Fruit fly (Drosophila melanogaster) whole organism, embryonic: ENCODE results near the gene CAH1.
A peak's percentile ranks its signal among the peaks of the same experiment; 100 is the strongest.

Source experiments
- Awh ChIP-seq: fragments of 200-800 bp; sonication (Bioruptor generic); IDR thresholded peaks from 2 replicates; pipeline ENCODE4, ENCODE4 v1.3.6; 2022; ENCODE audit warnings: missing biosample characterization, missing genetic modification characterization
- CG10274 ChIP-seq: fragments of 200-800 bp; sonication (Bioruptor generic); optimal IDR thresholded peaks from 3 replicates; lab custom pipeline; 2017; ENCODE audit warnings: missing biosample characterization, mild to moderate bottlenecking, missing genetic modification characterization
- CG10565 ChIP-seq: fragments of 200-800 bp; sonication (Bioruptor generic); optimal IDR thresholded peaks from 3 replicates; lab custom pipeline; 2016; ENCODE audit warnings: missing biosample characterization, mild to moderate bottlenecking, missing genetic modification characterization
- CG12769 ChIP-seq: fragments of 200-800 bp; sonication (Bioruptor generic); optimal IDR thresholded peaks from 2 replicates; lab custom pipeline; 2019; ENCODE audit warnings: missing biosample characterization, mild to moderate bottlenecking, missing genetic modification characterization, moderate library complexity
- CG14860 ChIP-seq: fragments of 200-800 bp; sonication (Bioruptor generic); IDR thresholded peaks from 3 replicates; pipeline ENCODE4 v1.3.6; 2022; ENCODE audit warnings: missing biosample characterization, missing genetic modification characterization; ENCODE audit not compliant: partially characterized antibody
- CG15514 ChIP-seq: fragments of 200-800 bp; sonication (Bioruptor generic); optimal IDR thresholded peaks from 3 replicates; lab custom pipeline; 2017; ENCODE audit warnings: missing biosample characterization, missing genetic modification characterization, mild to moderate bottlenecking, moderate library complexity, missing genetic modification reagents
- CG31224 ChIP-seq: fragments of 200-800 bp; sonication (Bioruptor generic); IDR thresholded peaks from 2 replicates; pipeline ENCODE4 v1.3.6; 2022; ENCODE audit warnings: missing biosample characterization, missing genetic modification characterization
- CG33213 ChIP-seq: fragments of 200-800 bp; sonication (Bioruptor generic); optimal IDR thresholded peaks from 3 replicates; lab custom pipeline; 2016; ENCODE audit warnings: missing biosample characterization, missing genetic modification characterization
- CG6791 ChIP-seq: fragments of 200-800 bp; sonication (Bioruptor generic); IDR thresholded peaks from 3 replicates; pipeline ENCODE4 v1.3.6; 2022; ENCODE audit warnings: missing biosample characterization, missing genetic modification characterization; ENCODE audit not compliant: partially characterized antibody
- CG7839 ChIP-seq: fragments of 200-800 bp; sonication (Bioruptor generic); optimal IDR thresholded peaks from 3 replicates; lab custom pipeline; 2018; ENCODE audit warnings: missing biosample characterization, mild to moderate bottlenecking, missing genetic modification characterization, moderate library complexity
- CG7963 ChIP-seq: fragments of 200-800 bp; sonication (Bioruptor generic); IDR thresholded peaks from 3 replicates; pipeline ENCODE4 v1.3.6; 2022; ENCODE audit warnings: missing biosample characterization, missing genetic modification characterization; ENCODE audit not compliant: partially characterized antibody
- Dad ChIP-seq: fragments of 200-800 bp; sonication (Bioruptor generic); optimal IDR thresholded peaks from 3 replicates; lab custom pipeline; 2016; ENCODE audit warnings: missing biosample characterization, missing genetic modification characterization
- GATAe ChIP-seq: fragments of 200-800 bp; sonication (Bioruptor generic); conservative IDR thresholded peaks from 2 replicates; pipeline ENCODE4 v1.3.6; 2022; ENCODE audit warnings: missing biosample characterization, missing genetic modification characterization
- Med ChIP-seq: fragments of 200-800 bp; sonication (Bioruptor generic); peaks from one replicate; lab custom pipeline; 2016; ENCODE audit warnings: missing biosample characterization, missing genetic modification characterization, mild to moderate bottlenecking, inconsistent platforms, moderate library complexity
- PHDP ChIP-seq: fragments of 200-800 bp; sonication (Bioruptor generic); optimal IDR thresholded peaks from 3 replicates; lab custom pipeline; 2018; ENCODE audit warnings: missing biosample characterization, mild to moderate bottlenecking, missing genetic modification characterization, moderate library complexity
- Pdp1 ChIP-seq, 2 experiments: fragments of 200-800 bp; sonication (Bioruptor generic); optimal IDR thresholded peaks; 3 replicates each; lab custom pipeline; 2016; ENCODE audit warnings: missing biosample characterization in 2 of 2, missing genetic modification characterization in 2 of 2, mild to moderate bottlenecking in 1 of 2, moderate library complexity in 1 of 2
- Side ChIP-seq: fragments of 200-800 bp; sonication (Bioruptor generic); optimal IDR thresholded peaks from 2 replicates; lab custom pipeline; 2016; ENCODE audit warnings: missing biosample characterization, missing genetic modification characterization
- Sin3A ChIP-seq: fragments of >200 bp; optimal IDR thresholded peaks from 2 replicates; lab custom pipeline; 2018
- Ssrp ChIP-seq: fragments of 200-800 bp; sonication (Bioruptor generic); optimal IDR thresholded peaks from 2 replicates; lab custom pipeline; 2018; ENCODE audit warnings: missing biosample characterization, mild to moderate bottlenecking, missing genetic modification characterization, moderate library complexity
- bcd ChIP-seq: fragments of 200-800 bp; sonication (Bioruptor generic); optimal IDR thresholded peaks from 2 replicates; lab custom pipeline; 2017; ENCODE audit warnings: missing biosample characterization, mild to moderate bottlenecking, missing genetic modification characterization
- chinmo ChIP-seq: fragments of 200-800 bp; sonication (Bioruptor generic); IDR thresholded peaks from 4 replicates; pipeline ENCODE4 v1.3.6; 2022; ENCODE audit warnings: missing biosample characterization, missing genetic modification characterization; ENCODE audit not compliant: partially characterized antibody
- crol ChIP-seq: fragments of 200-800 bp; sonication (Bioruptor generic); IDR thresholded peaks from 2 replicates; pipeline ENCODE4 v1.3.6; 2022; ENCODE audit warnings: missing biosample characterization, missing genetic modification characterization
- cwo ChIP-seq: fragments of 200-800 bp; sonication (Bioruptor generic); optimal IDR thresholded peaks from 3 replicates; lab custom pipeline; 2017; ENCODE audit warnings: missing biosample characterization, missing genetic modification characterization, mild to moderate bottlenecking, moderate library complexity, missing genetic modification reagents
- da ChIP-seq: fragments of 200-800 bp; sonication (Bioruptor generic); optimal IDR thresholded peaks from 2 replicates; lab custom pipeline; 2016; ENCODE audit warnings: missing biosample characterization, missing genetic modification characterization
- dati ChIP-seq: fragments of 200-800 bp; sonication (Bioruptor generic); IDR thresholded peaks from 2 replicates; pipeline ENCODE4 v1.3.6; 2022; ENCODE audit warnings: missing biosample characterization, missing genetic modification characterization
- exex ChIP-seq: fragments of 200-800 bp; sonication (Bioruptor generic); optimal IDR thresholded peaks from 4 replicates; lab custom pipeline; 2018; ENCODE audit warnings: missing biosample characterization, mild to moderate bottlenecking, missing genetic modification characterization, moderate library complexity
- ftz-f1 ChIP-seq: fragments of 200-800 bp; sonication (Bioruptor generic); optimal IDR thresholded peaks from 2 replicates; lab custom pipeline; 2016; ENCODE audit warnings: missing biosample characterization, missing genetic modification characterization
- grn ChIP-seq: fragments of 200-800 bp; sonication (Bioruptor generic); optimal IDR thresholded peaks from 3 replicates; lab custom pipeline; 2017; ENCODE audit warnings: missing biosample characterization, missing genetic modification characterization
- gsb-n ChIP-seq: fragments of 200-800 bp; sonication (Bioruptor generic); optimal IDR thresholded peaks from 3 replicates; lab custom pipeline; 2018; ENCODE audit warnings: missing biosample characterization, mild to moderate bottlenecking, missing genetic modification characterization
- h ChIP-seq: fragments of >200 bp; optimal IDR thresholded peaks from 2 replicates; lab custom pipeline; 2017
- lbe ChIP-seq: fragments of 200-800 bp; sonication (Bioruptor generic); optimal IDR thresholded peaks from 2 replicates; lab custom pipeline; 2016; ENCODE audit warnings: missing biosample characterization, mild to moderate bottlenecking, missing genetic modification characterization
- nom ChIP-seq: fragments of 200-800 bp; sonication (Bioruptor generic); optimal IDR thresholded peaks from 2 replicates; lab custom pipeline; 2017; ENCODE audit warnings: missing biosample characterization, missing genetic modification characterization, mild to moderate bottlenecking, moderate library complexity, missing genetic modification reagents
- onecut ChIP-seq: fragments of 200-800 bp; sonication (Bioruptor generic); IDR thresholded peaks from 2 replicates; pipeline ENCODE4 v1.3.6; 2022; ENCODE audit warnings: missing biosample characterization, missing genetic modification characterization
- row ChIP-seq: fragments of 200-800 bp; sonication (Bioruptor generic); IDR thresholded peaks from 3 replicates; pipeline ENCODE4 v1.3.6; 2022; ENCODE audit warnings: missing biosample characterization, missing genetic modification characterization
- sqz ChIP-seq: fragments of 200-800 bp; sonication (Bioruptor generic); optimal IDR thresholded peaks from 3 replicates; lab custom pipeline; 2018; ENCODE audit warnings: missing biosample characterization, mild to moderate bottlenecking, missing genetic modification characterization
- sug ChIP-seq: fragments of 200-800 bp; optimal IDR thresholded peaks from 2 replicates; lab custom pipeline; 2019; ENCODE audit warnings: missing biosample characterization, mild to moderate bottlenecking, missing genetic modification characterization, moderate library complexity
- tup ChIP-seq: fragments of 200-800 bp; sonication (Bioruptor generic); optimal IDR thresholded peaks from 2 replicates; lab custom pipeline; 2016; ENCODE audit warnings: missing biosample characterization, mild to moderate bottlenecking, missing genetic modification characterization, moderate library complexity
- unc-4 ChIP-seq: fragments of 200-800 bp; sonication (Bioruptor generic); IDR thresholded peaks from 2 replicates; pipeline ENCODE4 v1.3.6; 2022; ENCODE audit warnings: missing biosample characterization, missing genetic modification characterization; ENCODE audit not compliant: partially characterized antibody
- vvl ChIP-seq: fragments of 200-800 bp; sonication (Bioruptor generic); IDR thresholded peaks from 2 replicates; pipeline ENCODE4 v1.3.6; 2022; ENCODE audit warnings: missing biosample characterization, missing genetic modification characterization

The CAH1 gene

DNA sequence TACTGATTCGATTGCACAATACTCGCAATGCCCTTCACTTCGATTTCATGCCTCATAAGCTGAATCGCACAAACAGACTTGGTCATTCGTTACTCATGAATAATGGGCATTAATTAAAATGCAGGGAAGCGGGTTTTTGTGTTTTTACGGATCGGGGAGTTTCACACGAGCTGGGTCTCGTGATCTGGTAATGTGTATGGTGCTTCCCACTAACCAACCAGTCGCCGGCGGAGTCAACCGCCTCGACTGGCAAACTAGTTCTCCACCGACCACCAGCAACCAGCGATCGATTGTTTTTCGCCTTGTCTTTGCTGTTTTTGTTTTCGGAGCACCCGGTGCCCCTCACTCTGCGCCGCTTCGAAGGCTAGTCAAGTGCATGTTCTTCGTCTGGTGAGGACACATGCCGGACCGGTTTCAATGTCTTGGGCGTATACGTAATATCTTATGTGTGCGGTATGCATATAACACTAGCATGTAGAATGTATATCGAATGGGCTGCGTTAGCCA, 1.2 kb downstream of the CAH1 start:
- TF ChIP-seq cwo (GFP tag; lab: Kevin White, UChicago) (peak; percentile 89), ftz-f1 (GFP tag; lab: Kevin White, UChicago) (peak; percentile 14), Pdp1 (GFP tag; optimal IDR thresholded peaks at IDR 0.05; lab: Kevin White, UChicago) (peak in 1 of 2 experiments; percentile 56), CG6791 (GFP tag; lab: Robert Waterston, UW) (no peak), chinmo (GFP tag; lab: Robert Waterston, UW) (peak; percentile 71; the same call in 2 of the 4 replicates), CG12769 (peak; percentile 74), unc-4 (GFP tag; lab: Robert Waterston, UW) (no peak), sqz (peak; percentile 50), CG31224 (0 out of 2 replicates have a peak, but pooled peaks have one; percentile 7), dati (0 out of 2 replicates have a peak, but pooled peaks have one; percentile 22), crol (peak; percentile 20; the same call in 1 of the 2 replicates), Med (GFP tag; lab: Kevin White, UChicago) (peak; percentile 11), CG7839 (tag; lab: Kevin White, UChicago) (no peak), Dad (GFP tag; lab: Kevin White, UChicago) (no peak), CG10274 (peak; percentile 89), onecut (GFP tag; lab: Robert Waterston, UW) (peak; percentile 46; the same call in 1 of the 2 replicates), GATAe (GFP tag; lab: Robert Waterston, UW) (no peak), vvl (GFP tag; lab: Robert Waterston, UW) (peak; percentile 65), da (no peak), nom (GFP tag; lab: Kevin White, UChicago) (peak; percentile 60)

DNA sequence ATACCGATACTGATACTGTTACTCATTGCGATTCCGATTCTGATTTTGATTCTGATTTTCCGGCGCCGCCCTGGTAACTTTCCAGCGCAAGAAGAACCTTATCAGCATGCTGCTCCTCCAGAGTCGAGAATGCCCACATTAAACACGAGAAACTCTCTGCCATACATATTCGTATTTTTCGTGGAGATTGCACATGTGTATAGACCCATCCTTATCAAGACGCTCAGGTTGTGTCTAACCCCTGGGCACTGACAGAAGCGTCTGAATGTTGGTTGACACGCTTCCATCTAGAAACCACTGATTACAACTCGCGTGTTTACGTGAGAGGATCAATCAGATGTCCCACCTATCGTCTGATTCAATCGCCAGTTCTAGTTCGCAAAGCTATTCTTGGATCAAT, 1.7 kb downstream of the CAH1 start:
- peak; percentile 25 for TF ChIP-seq grn
- no peak for TF ChIP-seq CG7963 (GFP tag; lab: Robert Waterston, UW)
- TF ChIP-seq sug = peak; percentile 27
- TF ChIP-seq Ssrp (tag; lab: Kevin White, UChicago) = no peak
- peak; percentile 25 for TF ChIP-seq exex (tag; lab: Kevin White, UChicago)
- TF ChIP-seq CG10565 (GFP tag; lab: Kevin White, UChicago) = no peak
- TF ChIP-seq row (GFP tag; lab: Robert Waterston, UW) = no peak
- TF ChIP-seq tup (GFP tag; lab: Kevin White, UChicago) = no peak
- no peak for TF ChIP-seq bcd
- no peak for TF ChIP-seq CG15514 (GFP tag; lab: Kevin White, UChicago)
- no peak for TF ChIP-seq gsb-n (tag; lab: Kevin White, UChicago)
- no peak for TF ChIP-seq h
- TF ChIP-seq CG10274 = no peak
- TF ChIP-seq Side (GFP tag; lab: Kevin White, UChicago) = no peak
- no peak for TF ChIP-seq lbe (GFP tag; lab: Kevin White, UChicago)
- TF ChIP-seq Sin3A = no peak
- TF ChIP-seq CG14860 (GFP tag; lab: Robert Waterston, UW) = no peak
- TF ChIP-seq PHDP (tag; lab: Kevin White, UChicago) = no peak
- no peak for TF ChIP-seq Awh (GFP tag; lab: Robert Waterston, UW)
- no peak for TF ChIP-seq CG33213 (GFP tag; lab: Kevin White, UChicago)
- peak; percentile 3 for TF ChIP-seq cwo (GFP tag; lab: Kevin White, UChicago)
